Worm (Caenorhabditis elegans) whole organism, young adult: ENCODE data around the gene H03G16.7.

ENCODE experiments used
- D2030.7 ChIP-seq: fragments of 200-800 bp; sonication (Bioruptor generic); IDR thresholded peaks from 2 replicates; pipeline ENCODE4 v1.3.6; 2022; ENCODE audit warnings: missing genetic modification reagents, missing genetic modification characterization, missing compliant biosample characterization
- Y53F4B.3 ChIP-seq: fragments of 200-800 bp; sonication (Bioruptor generic); IDR thresholded peaks from 2 replicates; pipeline ENCODE4 v1.3.6; 2022; ENCODE audit warnings: missing genetic modification reagents, missing genetic modification characterization, missing compliant biosample characterization
- ama-1 ChIP-seq, 3 experiments: fragments of 150-350 bp in 1 of 3; sonication (generic microtip) in 2 of 3; optimal IDR thresholded peaks; 2 replicates each; lab custom pipeline; 2014 to 2018; ENCODE audit warnings: missing biosample characterization in 2 of 3, missing genetic modification characterization in 2 of 3, missing genetic modification reagents in 2 of 3
- athp-1 ChIP-seq: sonication (generic microtip); optimal IDR thresholded peaks from 2 replicates; lab custom pipeline; 2017; ENCODE audit warnings: mild to moderate bottlenecking, missing genetic modification characterization, missing compliant biosample characterization
- attf-3 ChIP-seq: fragments of 200-800 bp; sonication (Bioruptor generic); conservative IDR thresholded peaks from 2 replicates; pipeline ENCODE4 v1.3.6; 2022; ENCODE audit warnings: missing genetic modification reagents, missing genetic modification characterization, missing compliant biosample characterization
- ceh-40 ChIP-seq: fragments of 200-800 bp; sonication (Bioruptor generic); IDR thresholded peaks from 2 replicates; pipeline ENCODE4 v1.3.6; 2022; ENCODE audit warnings: missing genetic modification characterization, missing compliant biosample characterization
- gei-17 ChIP-seq: fragments of 200-800 bp; sonication (Bioruptor generic); optimal IDR thresholded peaks from 2 replicates; lab custom pipeline; 2018; ENCODE audit warnings: mild to moderate bottlenecking, missing genetic modification characterization, missing compliant biosample characterization
- hlh-26 ChIP-seq: fragments of 200-800 bp; sonication (Bioruptor generic); conservative IDR thresholded peaks from 2 replicates; pipeline ENCODE4 v1.3.6; 2022; ENCODE audit warnings: missing genetic modification reagents, missing genetic modification characterization, missing compliant biosample characterization
- nhr-27 ChIP-seq: fragments of 200-800 bp; sonication (Bioruptor generic); optimal IDR thresholded peaks from 2 replicates; lab custom pipeline; 2018; ENCODE audit warnings: mild to moderate bottlenecking, missing genetic modification characterization, moderate library complexity, missing compliant biosample characterization
- snpc-1.3 ChIP-seq: sonication (generic microtip); optimal IDR thresholded peaks from 2 replicates; lab custom pipeline; 2017; ENCODE audit warnings: missing genetic modification characterization, mild to moderate bottlenecking, missing compliant biosample characterization, antibody characterized with exemption, moderate library complexity, missing genotype, missing genetic modification reagents; ENCODE audit not compliant: insufficient read depth

ce11 chrX:15016102-15016501 is 39.7 kb downstream of the H03G16.7 start:
- TF ChIP-seq ama-1 (optimal IDR thresholded peaks at IDR 0.05; lab: Kevin White, UChicago) (no peak), ama-1 (GFP tag; optimal IDR thresholded peaks at IDR 0.05; lab: Kevin White, UChicago) (no peak), snpc-1.3 (tag; lab: Kevin White, UChicago) (no peak), hlh-26 (GFP tag; lab: Robert Waterston, UW) (no peak), ceh-40 (GFP tag; lab: Robert Waterston, UW) (no peak), gei-17 (GFP tag; lab: Kevin White, UChicago) (no peak), Y53F4B.3 (GFP tag; lab: Robert Waterston, UW) (no peak), attf-3 (no peak), athp-1 (tag; lab: Kevin White, UChicago) (no peak), D2030.7 (no peak), nhr-27 (tag; lab: Kevin White, UChicago) (no peak)
